Worm (Caenorhabditis elegans) whole organism, L3 larva: ENCODE results near the gene C35A5.6.

ENCODE experiments used
- ama-1 ChIP-seq: fragments of 150-350 bp; optimal IDR thresholded peaks from 2 replicates; lab custom pipeline; 2018
- ceh-28 ChIP-seq: fragments of 150-350 bp; optimal IDR thresholded peaks from 2 replicates; lab custom pipeline; 2014; ENCODE audit warnings: missing biosample characterization, missing genetic modification reagents, missing genetic modification characterization
- ceh-82 ChIP-seq: fragments of 150-350 bp; optimal IDR thresholded peaks from 2 replicates; lab custom pipeline; 2014; ENCODE audit warnings: missing biosample characterization, missing genetic modification characterization
- ceh-9 ChIP-seq: sonication (generic microtip); optimal IDR thresholded peaks from 2 replicates; lab custom pipeline; 2018; ENCODE audit warnings: missing biosample characterization, missing genetic modification characterization
- daf-12 ChIP-seq: fragments of 150-350 bp; optimal IDR thresholded peaks from 2 replicates; lab custom pipeline; 2014; ENCODE audit warnings: missing biosample characterization, missing genetic modification reagents, missing genetic modification characterization
- egl-27 ChIP-seq: sonication (generic microtip); optimal IDR thresholded peaks from 4 replicates; lab custom pipeline; 2017; ENCODE audit warnings: missing biosample characterization, missing genetic modification reagents, missing genetic modification characterization
- elt-2 ChIP-seq: sonication (generic microtip); optimal IDR thresholded peaks from 2 replicates; lab custom pipeline; 2016; ENCODE audit warnings: missing genetic modification reagents, mild to moderate bottlenecking, missing genetic modification characterization, missing compliant biosample characterization
- elt-3 ChIP-seq, 3 experiments: fragments of 150-350 bp in 1 of 3; sonication (generic microtip) in 2 of 3; optimal IDR thresholded peaks; 2 replicates in 2 of 3; 4 replicates in 1 of 3; lab custom pipeline; 2014 to 2017; ENCODE audit warnings: missing biosample characterization in 3 of 3, missing genetic modification characterization in 3 of 3
- eor-1 ChIP-seq, 2 experiments: fragments of 150-350 bp; optimal IDR thresholded peaks; 2 replicates each; lab custom pipeline; 2014 to 2018; ENCODE audit warnings: missing biosample characterization in 2 of 2, missing genetic modification characterization in 2 of 2
- fkh-10 ChIP-seq: sonication (generic microtip); optimal IDR thresholded peaks from 2 replicates; lab custom pipeline; 2017; ENCODE audit warnings: missing biosample characterization, missing genetic modification reagents, missing genetic modification characterization
- lin-15B ChIP-seq: fragments of 150-350 bp; optimal IDR thresholded peaks from 2 replicates; lab custom pipeline; 2014; ENCODE audit warnings: missing biosample characterization, missing genetic modification characterization
- lin-39 ChIP-seq: fragments of 150-350 bp; optimal IDR thresholded peaks from 2 replicates; lab custom pipeline; 2018; ENCODE audit warnings: missing biosample characterization, missing genetic modification reagents, missing genetic modification characterization
- mml-1 ChIP-seq: fragments of 150-350 bp; sonication (generic microtip); optimal IDR thresholded peaks from 3 replicates; lab custom pipeline; 2014; ENCODE audit warnings: missing biosample characterization, missing genetic modification characterization
- nhr-11 ChIP-seq: fragments of 150-350 bp; optimal IDR thresholded peaks from 2 replicates; lab custom pipeline; 2014; ENCODE audit warnings: missing biosample characterization, missing genetic modification characterization
- nhr-23 ChIP-seq: fragments of 150-350 bp; optimal IDR thresholded peaks from 2 replicates; lab custom pipeline; 2014; ENCODE audit warnings: missing biosample characterization, missing genetic modification reagents, missing genetic modification characterization
- nhr-237 ChIP-seq: fragments of 150-350 bp; optimal IDR thresholded peaks from 2 replicates; lab custom pipeline; 2014; ENCODE audit warnings: missing biosample characterization, missing genetic modification characterization
- nhr-25 ChIP-seq: sonication (generic microtip); optimal IDR thresholded peaks from 2 replicates; lab custom pipeline; 2017; ENCODE audit warnings: missing biosample characterization, missing genetic modification characterization
- nhr-28 ChIP-seq: fragments of 150-350 bp; optimal IDR thresholded peaks from 2 replicates; lab custom pipeline; 2014; ENCODE audit warnings: missing biosample characterization, missing genetic modification characterization
- nhr-43 ChIP-seq: sonication (generic microtip); optimal IDR thresholded peaks from 2 replicates; lab custom pipeline; 2016; ENCODE audit warnings: mild to moderate bottlenecking, missing genetic modification characterization, missing compliant biosample characterization; ENCODE audit not compliant: poor library complexity, severe bottlenecking
- nhr-67 ChIP-seq: fragments of 150-350 bp; optimal IDR thresholded peaks from 2 replicates; lab custom pipeline; 2014; ENCODE audit warnings: missing biosample characterization, missing genetic modification characterization
- nhr-77 ChIP-seq: fragments of 150-350 bp; optimal IDR thresholded peaks from 2 replicates; lab custom pipeline; 2014; ENCODE audit warnings: missing biosample characterization, missing genetic modification characterization
- pha-4 ChIP-seq: fragments of 150-350 bp; optimal IDR thresholded peaks from 2 replicates; lab custom pipeline; 2014; ENCODE audit warnings: missing biosample characterization, missing genetic modification reagents, missing genetic modification characterization
- pqm-1 ChIP-seq: fragments of 150-350 bp; optimal IDR thresholded peaks from 2 replicates; lab custom pipeline; 2017; ENCODE audit warnings: missing biosample characterization, missing genetic modification characterization, inconsistent platforms
- skn-1 ChIP-seq: fragments of 150-350 bp; optimal IDR thresholded peaks from 2 replicates; lab custom pipeline; 2014; ENCODE audit warnings: missing biosample characterization, missing genetic modification characterization
- snpc-4 ChIP-seq: fragments of 150-350 bp; optimal IDR thresholded peaks from 2 replicates; lab custom pipeline; 2014; ENCODE audit warnings: missing biosample characterization, missing genetic modification characterization
- tbx-2 ChIP-seq: sonication (generic microtip); optimal IDR thresholded peaks from 2 replicates; lab custom pipeline; 2016; ENCODE audit warnings: mild to moderate bottlenecking, missing genetic modification characterization, missing compliant biosample characterization
- unc-62 ChIP-seq: fragments of 150-350 bp; sonication (generic microtip); optimal IDR thresholded peaks from 4 replicates; lab custom pipeline; 2014; ENCODE audit warnings: missing biosample characterization, missing genetic modification reagents, missing genetic modification characterization
- ztf-11 ChIP-seq: fragments of 150-350 bp; optimal IDR thresholded peaks from 2 replicates; lab custom pipeline; 2014; ENCODE audit warnings: missing biosample characterization, missing genetic modification characterization
- ztf-4 ChIP-seq: fragments of 150-350 bp; optimal IDR thresholded peaks from 2 replicates; lab custom pipeline; 2014; ENCODE audit warnings: missing biosample characterization, missing genetic modification characterization

Gene C35A5.6

DNA sequence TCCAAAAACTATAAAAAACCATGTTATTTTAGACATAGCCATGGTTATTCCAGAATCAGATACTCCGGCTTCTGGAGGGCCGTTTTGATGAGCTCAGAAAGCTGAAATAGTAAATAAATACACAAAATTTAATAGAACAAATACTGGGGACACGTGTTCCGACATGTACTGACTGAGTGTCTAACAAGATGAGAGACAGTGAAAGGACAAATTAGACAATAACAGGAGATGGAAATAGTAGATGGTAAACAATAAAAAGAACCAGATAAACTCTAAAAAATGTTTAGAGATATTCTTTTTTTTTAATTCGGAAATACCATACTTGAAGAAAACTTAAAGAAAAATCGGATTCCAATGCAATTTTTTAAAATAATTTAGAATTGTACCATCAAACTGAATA is 24.3 kb upstream of the C35A5.6 start, which contains the start of gene Y32F6B.1:
Gene Y32F6B.1, minus strand, starts transcription at position 101 of the 400 bp plus-strand sequence.
- TF ChIP-seq tbx-2 (tag; lab: Kevin White, UChicago), result no peak
- no peak for TF ChIP-seq skn-1 (tag; lab: Kevin White, UChicago)
- no peak for TF ChIP-seq lin-15B (tag; lab: Kevin White, UChicago)
- no peak for TF ChIP-seq nhr-43 (tag; lab: Kevin White, UChicago)
- TF ChIP-seq nhr-77 (tag; lab: Kevin White, UChicago), result no peak
- TF ChIP-seq pha-4, result no peak
- TF ChIP-seq elt-2 (tag; lab: Kevin White, UChicago), result no peak
- no peak for TF ChIP-seq egl-27 (tag; lab: Kevin White, UChicago)
- no peak for TF ChIP-seq lin-39 (tag; lab: Kevin White, UChicago)
- TF ChIP-seq nhr-237 (tag; lab: Kevin White, UChicago), result no peak
- no peak for TF ChIP-seq mml-1 (tag; lab: Kevin White, UChicago)

DNA sequence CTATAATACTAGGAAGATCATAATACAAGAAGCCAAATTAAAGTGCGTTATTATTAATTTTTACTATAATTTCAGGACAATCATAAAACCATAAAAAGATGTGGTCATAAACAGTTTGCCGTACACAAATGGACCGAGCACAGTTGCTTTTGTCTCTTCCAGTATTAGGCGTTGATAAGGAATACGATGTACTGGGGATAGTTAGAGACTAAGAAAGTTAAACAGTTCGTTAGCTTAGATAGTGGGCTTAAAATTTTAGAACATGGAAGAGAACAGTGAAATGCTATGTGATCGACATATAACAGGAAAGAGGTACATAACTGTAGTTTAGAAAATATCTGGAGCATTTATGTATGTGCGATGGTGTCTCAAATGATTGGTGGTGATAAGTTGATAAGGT is 23.5 kb upstream of the C35A5.6 start:
- peak; percentile 73 for TF ChIP-seq elt-2 (tag; lab: Kevin White, UChicago)
- TF ChIP-seq eor-1 (tag; optimal IDR thresholded peaks at IDR 0.05; lab: Kevin White, UChicago), result no peak
- TF ChIP-seq ama-1, result no peak
- no peak for TF ChIP-seq ceh-82 (tag; lab: Kevin White, UChicago)
- TF ChIP-seq ceh-28 (tag; lab: Kevin White, UChicago), result no peak
- TF ChIP-seq pqm-1, result peak; percentile 59
- no peak for TF ChIP-seq nhr-23 (tag; lab: Kevin White, UChicago)
- TF ChIP-seq mml-1 (tag; lab: Kevin White, UChicago), result no peak
- no peak for TF ChIP-seq fkh-10 (GFP tag; lab: Kevin White, UChicago)

DNA sequence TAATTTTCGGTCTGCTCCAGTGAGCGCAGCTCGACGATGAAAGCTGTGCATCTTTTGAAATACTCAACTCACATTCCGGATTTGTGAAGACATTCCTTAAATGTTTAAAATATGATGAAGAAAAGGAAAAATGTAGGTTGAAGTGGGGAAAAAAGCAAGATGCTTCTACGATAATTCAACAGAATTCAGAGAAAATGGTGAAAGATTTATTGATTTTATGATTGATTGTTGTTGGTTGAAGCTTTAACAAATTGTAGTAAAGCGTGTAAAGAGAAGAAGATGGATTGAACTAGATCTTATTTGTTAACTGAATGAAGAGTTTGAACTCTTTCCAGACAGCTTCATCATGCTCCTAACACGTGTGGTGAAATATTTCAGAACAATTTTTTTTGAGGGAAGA is 18.9 kb upstream of the C35A5.6 start, which contains the start of gene ncx-5:
Gene ncx-5, minus strand, starts transcription at position 101 of the 400 bp plus-strand sequence.
- no peak for TF ChIP-seq nhr-43 (tag; lab: Kevin White, UChicago)
- TF ChIP-seq unc-62 (GFP tag; lab: Kevin White, UChicago), result no peak
- no peak for TF ChIP-seq lin-15B (tag; lab: Kevin White, UChicago)
- no peak for TF ChIP-seq ztf-4 (tag; lab: Kevin White, UChicago)
- TF ChIP-seq daf-12 (tag; lab: Kevin White, UChicago), result no peak
- TF ChIP-seq snpc-4 (tag; lab: Kevin White, UChicago), result no peak
- TF ChIP-seq ceh-9 (tag; lab: Kevin White, UChicago), result no peak
- TF ChIP-seq nhr-77 (tag; lab: Kevin White, UChicago), result no peak
- no peak for TF ChIP-seq ztf-11 (tag; lab: Kevin White, UChicago)
- no peak for TF ChIP-seq ama-1
- no peak for TF ChIP-seq eor-1 (tag; optimal IDR thresholded peaks at IDR 0.05; lab: Kevin White, UChicago)
- TF ChIP-seq nhr-23 (tag; lab: Kevin White, UChicago), result no peak
- TF ChIP-seq nhr-11 (tag; lab: Kevin White, UChicago), result no peak
- no peak for TF ChIP-seq nhr-67 (tag; lab: Kevin White, UChicago)

DNA sequence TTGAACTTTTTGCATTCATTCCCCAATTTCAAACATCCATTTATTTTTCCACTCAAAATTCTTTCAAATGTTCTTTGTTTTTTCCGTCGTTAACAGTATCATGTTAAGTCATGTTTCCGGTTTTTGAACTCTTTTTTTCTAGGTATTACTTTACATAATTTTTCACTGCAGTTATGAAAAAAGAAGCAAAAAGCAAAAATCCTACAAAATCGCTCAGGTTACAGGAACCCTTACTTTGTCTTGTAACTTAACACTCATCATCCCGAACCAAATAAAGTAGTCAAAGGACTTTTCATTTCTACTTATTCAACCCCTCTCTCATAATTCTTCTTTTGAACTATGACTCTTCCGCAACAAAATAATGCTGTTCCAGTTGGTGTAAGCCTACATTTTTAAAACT is 17.5 kb upstream of the C35A5.6 start, which contains the start of gene aqp-5:
Gene aqp-5, plus strand, starts transcription at position 301 of the 400 bp plus-strand sequence.
- TF ChIP-seq nhr-28 (tag; lab: Kevin White, UChicago) (no peak), nhr-77 (tag; lab: Kevin White, UChicago) (no peak)

DNA sequence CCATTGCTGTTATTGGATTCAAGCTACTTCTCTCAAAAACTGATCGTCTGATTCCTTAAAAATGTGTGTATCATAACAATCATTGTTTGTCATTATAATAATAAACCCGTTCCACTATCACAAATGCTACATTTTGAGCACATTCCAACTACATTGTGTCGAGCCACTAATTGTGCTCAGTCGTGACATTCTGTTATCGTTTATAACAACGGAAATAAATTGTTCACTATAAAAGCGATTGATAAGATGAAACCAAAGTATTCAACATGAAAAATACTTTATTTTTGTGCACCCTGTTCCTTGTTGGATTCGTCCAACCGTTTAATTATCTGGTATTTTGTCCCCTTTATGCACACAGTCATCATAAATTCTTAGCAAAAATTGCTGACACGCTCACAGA is 15.8 kb upstream of the C35A5.6 start, which contains the start of gene ugt-33:
Gene ugt-33, plus strand, starts transcription at position 260 of the 400 bp plus-strand sequence.
- TF ChIP-seq nhr-25 (tag; lab: Kevin White, UChicago) (no peak), pqm-1 (peak; percentile 83), elt-2 (tag; lab: Kevin White, UChicago) (peak; percentile 76), nhr-77 (tag; lab: Kevin White, UChicago) (no peak)
- TF ChIP-seq, all 47 proteins: peak for 2

DNA sequence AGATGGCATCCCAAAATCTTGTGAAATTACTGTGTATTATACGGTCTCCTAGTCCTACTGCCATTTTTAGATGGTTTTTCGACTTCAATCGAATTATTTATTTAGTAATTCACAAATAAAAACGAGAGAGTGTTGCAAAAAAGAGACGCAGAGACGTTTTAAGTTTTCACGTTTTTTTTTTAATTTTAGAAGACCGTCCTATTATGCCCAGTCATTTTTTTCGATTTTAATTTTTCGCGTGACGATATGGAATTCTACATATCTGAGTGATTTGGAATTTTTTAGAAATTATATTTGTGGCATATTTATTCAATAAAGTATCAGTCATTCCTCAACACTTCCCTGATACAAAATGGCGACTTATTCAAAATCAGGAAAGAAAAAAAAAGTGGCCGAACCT is 12.2 kb upstream of the C35A5.6 start, which contains the start of gene C35A5.4:
Gene C35A5.4, plus strand, starts transcription at position 301 of the 400 bp plus-strand sequence.
- no peak for TF ChIP-seq elt-3 (tag; optimal IDR thresholded peaks at IDR 0.05; lab: Kevin White, UChicago)
